Worm (Caenorhabditis elegans) whole organism, L2 larva: ENCODE data around the gene ess-2.

Source experiments
- F13H6.1 ChIP-seq: sonication (generic microtip); optimal IDR thresholded peaks from 2 replicates; lab custom pipeline; 2016; ENCODE audit warnings: missing genetic modification characterization, missing compliant biosample characterization
- R02D3.7 ChIP-seq: fragments of 150-350 bp; optimal IDR thresholded peaks from 2 replicates; lab custom pipeline; 2014; ENCODE audit warnings: missing biosample characterization, missing genetic modification characterization
- Y55F3AM.14 ChIP-seq: fragments of 200-800 bp; sonication (Bioruptor generic); optimal IDR thresholded peaks from 2 replicates; lab custom pipeline; 2018; ENCODE audit warnings: mild to moderate bottlenecking, missing genetic modification characterization, missing compliant biosample characterization
- ZK546.5 ChIP-seq: sonication (generic microtip); optimal IDR thresholded peaks from 2 replicates; lab custom pipeline; 2017; ENCODE audit warnings: missing biosample characterization, missing genetic modification characterization
- aly-2 ChIP-seq: fragments of 150-350 bp; optimal IDR thresholded peaks from 2 replicates; lab custom pipeline; 2014; ENCODE audit warnings: missing biosample characterization, missing genetic modification characterization
- ama-1 ChIP-seq: fragments of 150-350 bp; optimal IDR thresholded peaks from 2 replicates; lab custom pipeline; 2018; ENCODE audit warnings: inconsistent platforms
- blmp-1 ChIP-seq: sonication (generic microtip); optimal IDR thresholded peaks from 2 replicates; lab custom pipeline; 2017; ENCODE audit warnings: missing genetic modification characterization, mild to moderate bottlenecking, missing compliant biosample characterization, antibody characterized with exemption, moderate library complexity; ENCODE audit not compliant: insufficient read depth
- ceh-16 ChIP-seq: fragments of 150-350 bp; optimal IDR thresholded peaks from 2 replicates; lab custom pipeline; 2014; ENCODE audit warnings: missing biosample characterization, missing genetic modification characterization
- ceh-82 ChIP-seq: fragments of 150-350 bp; optimal IDR thresholded peaks from 2 replicates; lab custom pipeline; 2014; ENCODE audit warnings: missing biosample characterization, missing genetic modification characterization
- crh-2 ChIP-seq: sonication (generic microtip); optimal IDR thresholded peaks from 2 replicates; lab custom pipeline; 2017; ENCODE audit warnings: missing biosample characterization, missing genetic modification characterization
- dmd-4 ChIP-seq: sonication (generic microtip); optimal IDR thresholded peaks from 2 replicates; lab custom pipeline; 2017; ENCODE audit warnings: missing biosample characterization, missing genetic modification characterization
- egl-27 ChIP-seq: sonication (generic microtip); optimal IDR thresholded peaks from 3 replicates; lab custom pipeline; 2017; ENCODE audit warnings: missing biosample characterization, missing genetic modification reagents, missing genetic modification characterization
- elt-3 ChIP-seq: sonication (generic microtip); optimal IDR thresholded peaks from 2 replicates; lab custom pipeline; 2017; ENCODE audit warnings: missing biosample characterization, missing genetic modification characterization
- fos-1 ChIP-seq: fragments of 150-350 bp; optimal IDR thresholded peaks from 2 replicates; lab custom pipeline; 2014; ENCODE audit warnings: missing biosample characterization, missing genetic modification characterization
- gmeb-1 ChIP-seq: fragments of 150-350 bp; optimal IDR thresholded peaks from 2 replicates; lab custom pipeline; 2014; ENCODE audit warnings: missing biosample characterization, missing genetic modification characterization
- lin-11 ChIP-seq: fragments of 150-350 bp; sonication (generic microtip); optimal IDR thresholded peaks from 2 replicates; lab custom pipeline; 2014; ENCODE audit warnings: missing biosample characterization, missing genetic modification characterization, inconsistent platforms, mixed read lengths
- lin-13 ChIP-seq: fragments of 150-350 bp; optimal IDR thresholded peaks from 2 replicates; lab custom pipeline; 2014; ENCODE audit warnings: missing biosample characterization, missing genetic modification reagents, missing genetic modification characterization
- lin-39 ChIP-seq: fragments of 150-350 bp; optimal IDR thresholded peaks from 2 replicates; lab custom pipeline; 2014; ENCODE audit warnings: missing biosample characterization, missing genetic modification reagents, missing genetic modification characterization
- lsy-2 ChIP-seq, 2 experiments: fragments of 150-350 bp in 1 of 2; sonication (generic microtip) in 1 of 2; optimal IDR thresholded peaks; 2 replicates each; lab custom pipeline; 2014 to 2017; ENCODE audit warnings: missing biosample characterization in 2 of 2, missing genetic modification characterization in 2 of 2
- mab-5 ChIP-seq: fragments of 150-350 bp; optimal IDR thresholded peaks from 2 replicates; lab custom pipeline; 2014; ENCODE audit warnings: missing biosample characterization, missing genetic modification characterization
- mbf-1 ChIP-seq: sonication (generic microtip); optimal IDR thresholded peaks from 2 replicates; lab custom pipeline; 2017; ENCODE audit warnings: missing biosample characterization, missing genetic modification characterization
- mdl-1 ChIP-seq, 2 experiments: fragments of 150-350 bp in 1 of 2; sonication (generic microtip) in 1 of 2; optimal IDR thresholded peaks; 2 replicates each; lab custom pipeline; 2017; ENCODE audit warnings: missing biosample characterization in 2 of 2, missing genetic modification characterization in 2 of 2
- nhr-129 ChIP-seq: fragments of 150-350 bp; optimal IDR thresholded peaks from 2 replicates; lab custom pipeline; 2014; ENCODE audit warnings: missing biosample characterization, missing genetic modification characterization
- nhr-21 ChIP-seq: fragments of 150-350 bp; optimal IDR thresholded peaks from 2 replicates; lab custom pipeline; 2014; ENCODE audit warnings: missing biosample characterization, missing genetic modification characterization
- nhr-237 ChIP-seq: fragments of 150-350 bp; optimal IDR thresholded peaks from 2 replicates; lab custom pipeline; 2014; ENCODE audit warnings: missing biosample characterization, missing genetic modification characterization
- nhr-25 ChIP-seq: fragments of 150-350 bp; sonication (generic microtip); optimal IDR thresholded peaks from 3 replicates; lab custom pipeline; 2014; ENCODE audit warnings: missing biosample characterization, missing genetic modification characterization
- nhr-6 ChIP-seq: fragments of 150-350 bp; optimal IDR thresholded peaks from 2 replicates; lab custom pipeline; 2014; ENCODE audit warnings: missing biosample characterization, missing genetic modification characterization
- nhr-77 ChIP-seq: fragments of 150-350 bp; optimal IDR thresholded peaks from 2 replicates; lab custom pipeline; 2014; ENCODE audit warnings: missing biosample characterization, missing genetic modification characterization
- peb-1 ChIP-seq: fragments of 150-350 bp; optimal IDR thresholded peaks from 2 replicates; lab custom pipeline; 2014; ENCODE audit warnings: missing biosample characterization, missing genetic modification characterization
- sem-4 ChIP-seq: fragments of 150-350 bp; optimal IDR thresholded peaks from 2 replicates; lab custom pipeline; 2014; ENCODE audit warnings: missing biosample characterization, missing genetic modification reagents, missing genetic modification characterization
- sma-3 ChIP-seq: sonication (generic microtip); optimal IDR thresholded peaks from 2 replicates; lab custom pipeline; 2016; ENCODE audit warnings: missing genetic modification reagents, missing genetic modification characterization, missing compliant biosample characterization
- sma-9 ChIP-seq, 2 experiments: fragments of 150-350 bp in 1 of 2; sonication (generic microtip) in 1 of 2; optimal IDR thresholded peaks; 2 replicates each; lab custom pipeline; 2014 to 2016; ENCODE audit warnings: missing genetic modification characterization in 2 of 2, mild to moderate bottlenecking in 1 of 2, missing biosample characterization in 1 of 2, missing compliant biosample characterization in 1 of 2, missing genetic modification reagents in 1 of 2, moderate library complexity in 1 of 2
- snpc-4 ChIP-seq: fragments of 150-350 bp; optimal IDR thresholded peaks from 2 replicates; lab custom pipeline; 2014; ENCODE audit warnings: missing biosample characterization, missing genetic modification characterization
- unc-39 ChIP-seq: fragments of 150-350 bp; optimal IDR thresholded peaks from 2 replicates; lab custom pipeline; 2014; ENCODE audit warnings: missing biosample characterization, missing genetic modification characterization
- unc-62 ChIP-seq: fragments of 150-350 bp; optimal IDR thresholded peaks from 2 replicates; lab custom pipeline; 2014; ENCODE audit warnings: missing biosample characterization, missing genetic modification reagents, missing genetic modification characterization
- zag-1 ChIP-seq: fragments of 150-350 bp; optimal IDR thresholded peaks from 2 replicates; lab custom pipeline; 2014; ENCODE audit warnings: missing biosample characterization, missing genetic modification characterization
- ztf-4 ChIP-seq: fragments of 150-350 bp; optimal IDR thresholded peaks from 2 replicates; lab custom pipeline; 2014; ENCODE audit warnings: missing biosample characterization, missing genetic modification characterization

Gene ess-2

DNA sequence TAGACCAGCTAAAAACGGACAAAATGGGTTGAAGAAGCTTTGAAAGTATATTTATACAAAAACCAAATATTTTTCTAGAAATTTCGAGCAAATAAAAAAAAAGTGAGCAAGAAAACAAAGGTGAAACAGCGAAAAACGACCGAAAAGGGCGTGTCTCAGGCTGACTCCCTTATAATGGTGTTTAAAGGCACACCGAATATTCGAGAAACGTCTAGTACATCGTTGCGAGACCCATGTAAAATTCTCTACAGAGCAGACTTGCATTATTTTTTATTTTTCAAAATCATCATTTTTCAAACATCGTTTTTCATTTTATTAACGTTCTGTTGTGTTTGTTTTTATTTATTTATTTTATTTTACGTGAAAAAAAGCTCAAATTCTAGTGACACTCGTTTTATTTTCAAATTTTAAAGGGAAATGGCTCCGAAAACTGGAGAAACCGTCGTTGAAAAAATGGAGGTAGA lies 43.2 kb downstream of the ess-2 start, which contains the start of gene rpn-3 (continued):
- TF ChIP-seq Y55F3AM.14 (peak; percentile 58), lin-13 (peak; percentile 97), ztf-4 (tag; lab: Kevin White, UChicago) (peak; percentile 98), lin-39 (tag; lab: Kevin White, UChicago) (no peak), nhr-6 (tag; lab: Kevin White, UChicago) (peak; percentile 97), mdl-1 (tag; optimal IDR thresholded peaks at IDR 0.05; lab: Kevin White, UChicago) (peak in 1 of 2 experiments; percentile 31), sma-9 (GFP tag; optimal IDR thresholded peaks at IDR 0.05; lab: Kevin White, UChicago) (peak; percentile 96), sma-9 (tag; optimal IDR thresholded peaks at IDR 0.05; lab: Kevin White, UChicago) (no peak), elt-3 (tag; lab: Kevin White, UChicago) (no peak), blmp-1 (tag; lab: Kevin White, UChicago) (peak; percentile 89), ama-1 (lab: Kevin White, UChicago) (peak; percentile 96), sem-4 (tag; lab: Kevin White, UChicago) (peak; percentile 97), nhr-77 (tag; lab: Kevin White, UChicago) (peak; percentile 83), nhr-129 (tag; lab: Kevin White, UChicago) (peak; percentile 94), ZK546.5 (tag; lab: Kevin White, UChicago) (peak; percentile 69), sma-3 (GFP tag; lab: Kevin White, UChicago) (peak; percentile 97)

ce11 chrIII:8446534-8446933 lies 43.6 kb downstream of the ess-2 start, which contains the start of gene hsp-110:
hsp-110 (minus strand) TSS chrIII:8446909.
- TF ChIP-seq lin-13 (no peak), lin-39 (tag; lab: Kevin White, UChicago) (no peak), ceh-82 (tag; lab: Kevin White, UChicago) (no peak), egl-27 (no peak), R02D3.7 (tag; lab: Kevin White, UChicago) (no peak), gmeb-1 (no peak), lsy-2 (tag; optimal IDR thresholded peaks at IDR 0.05; lab: Kevin White, UChicago) (no peak), fos-1 (tag; lab: Kevin White, UChicago) (no peak), unc-39 (tag; lab: Kevin White, UChicago) (no peak), sma-9 (GFP tag; optimal IDR thresholded peaks at IDR 0.05; lab: Kevin White, UChicago) (no peak), sma-9 (tag; optimal IDR thresholded peaks at IDR 0.05; lab: Kevin White, UChicago) (no peak), nhr-21 (tag; lab: Kevin White, UChicago) (no peak), F13H6.1 (tag; lab: Kevin White, UChicago) (no peak), sem-4 (tag; lab: Kevin White, UChicago) (no peak), mbf-1 (no peak), snpc-4 (tag; lab: Kevin White, UChicago) (no peak), mab-5 (tag; lab: Kevin White, UChicago) (no peak)

DNA sequence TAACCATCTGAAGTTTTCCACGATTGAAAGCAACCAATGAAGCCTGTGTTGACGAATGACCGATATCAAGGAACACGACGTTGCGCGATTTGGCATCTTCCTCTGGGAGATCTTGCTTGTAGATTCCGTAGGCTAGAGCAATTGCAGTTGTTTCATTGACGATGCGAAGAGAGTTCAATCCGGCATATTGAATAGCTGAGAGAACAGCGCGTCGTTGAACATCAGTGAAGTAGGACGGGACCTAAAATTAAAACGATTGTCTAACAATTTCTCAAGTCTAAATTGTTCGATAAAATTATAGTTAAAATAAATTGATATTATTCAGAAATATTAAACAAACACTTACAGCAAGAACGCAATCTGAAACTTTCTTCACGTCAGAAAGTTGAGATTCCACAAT lies 44.1 kb downstream of the ess-2 start:
- TF ChIP-seq nhr-6 (tag; lab: Kevin White, UChicago) (no peak), ceh-16 (tag; lab: Kevin White, UChicago) (no peak), aly-2 (tag; lab: Kevin White, UChicago) (no peak), nhr-237 (tag; lab: Kevin White, UChicago) (no peak), blmp-1 (tag; lab: Kevin White, UChicago) (no peak), unc-39 (tag; lab: Kevin White, UChicago) (no peak), crh-2 (tag; lab: Kevin White, UChicago) (no peak), unc-62 (GFP tag; lab: Kevin White, UChicago) (no peak), lin-11 (no peak), peb-1 (tag; lab: Kevin White, UChicago) (no peak), ZK546.5 (tag; lab: Kevin White, UChicago) (no peak), nhr-25 (tag; lab: Kevin White, UChicago) (no peak), nhr-77 (tag; lab: Kevin White, UChicago) (no peak), sma-9 (GFP tag; optimal IDR thresholded peaks at IDR 0.05; lab: Kevin White, UChicago) (no peak), sma-9 (tag; optimal IDR thresholded peaks at IDR 0.05; lab: Kevin White, UChicago) (no peak), dmd-4 (no peak), Y55F3AM.14 (no peak), egl-27 (no peak), sem-4 (tag; lab: Kevin White, UChicago) (no peak), lin-39 (tag; lab: Kevin White, UChicago) (no peak), zag-1 (tag; lab: Kevin White, UChicago) (no peak)
